Fruit fly (Drosophila melanogaster): Measurements from ENCODE around the gene Spn77Bc.

The Spn77Bc gene

dm6 chr3L:20309758-20310733, 32.4 kb upstream of the Spn77Bc start (continued):
- TF ChIP-seq al (GFP tag; IDR thresholded peaks at IDR 0.05) (no peak), CoRest (tag; optimal IDR thresholded peaks at IDR 0.05) (peak; percentile 70), psq (GFP tag; optimal IDR thresholded peaks at IDR 0.05) (peak; percentile 26), CG17359 (tag; optimal IDR thresholded peaks at IDR 0.05) (peak; percentile 18), CG3995 (GFP tag; optimal IDR thresholded peaks at IDR 0.05) (peak; percentile 55), D19B (GFP tag; optimal IDR thresholded peaks at IDR 0.05) (no peak), kni (GFP tag; optimal IDR thresholded peaks at IDR 0.05) (peak; percentile 22), CG9215 (GFP tag; IDR thresholded peaks at IDR 0.05) (no peak), dm (GFP tag; optimal IDR thresholded peaks at IDR 0.05) (peak; percentile 30), CG10267 (tag; optimal IDR thresholded peaks at IDR 0.05) (peak; percentile 99), Max (GFP tag; optimal IDR thresholded peaks at IDR 0.05) (peak; percentile 19), Camta (GFP tag; optimal IDR thresholded peaks at IDR 0.05) (peak; percentile 23), bbx (GFP tag; IDR thresholded peaks at IDR 0.05; ENCODE audit: partially characterized antibody) (peak; percentile 89), CG3407 (GFP tag; optimal IDR thresholded peaks at IDR 0.05) (no peak), Myb (GFP tag; optimal IDR thresholded peaks at IDR 0.05) (peak; percentile 100), CG17361 (GFP tag; IDR thresholded peaks at IDR 0.05) (0 out of 3 replicates have a peak, but pooled peaks have one; percentile 33), Ets65A (GFP tag) (peak; percentile 95), trem (tag; optimal IDR thresholded peaks at IDR 0.05) (peak; percentile 81), Mes4 (GFP tag; optimal IDR thresholded peaks at IDR 0.05) (no peak), CG13296 (GFP tag; optimal IDR thresholded peaks at IDR 0.05) (no peak), CG6272 (GFP tag; IDR thresholded peaks at IDR 0.05) (no peak), Scr (GFP tag; IDR thresholded peaks at IDR 0.05; ENCODE audit: partially characterized antibody) (peak; percentile 88), az2 (GFP tag; optimal IDR thresholded peaks at IDR 0.05) (peak; percentile 12), CG14441 (GFP tag; IDR thresholded peaks at IDR 0.05) (peak; percentile 30; the same call in 1 of the 2 replicates), pnt (GFP tag; optimal IDR thresholded peaks at IDR 0.05) (no peak), stc (GFP tag; IDR thresholded peaks at IDR 0.05) (no peak), Blimp-1 (GFP tag; optimal IDR thresholded peaks at IDR 0.05) (no peak), CG16815 (GFP tag; optimal IDR thresholded peaks at IDR 0.05) (no peak), gcm (GFP tag; optimal IDR thresholded peaks at IDR 0.05) (peak; percentile 36), Doc3 (GFP tag; IDR thresholded peaks at IDR 0.05; ENCODE audit: partially characterized antibody) (peak; percentile 80), tx (GFP tag; optimal IDR thresholded peaks at IDR 0.05) (peak; percentile 53), CG14014 (GFP tag; IDR thresholded peaks at IDR 0.05) (0 out of 2 replicates have a peak, but pooled peaks have one; percentile 14), Nf-YC (tag; optimal IDR thresholded peaks at IDR 0.05) (peak; percentile 15), Six4 (GFP tag; optimal IDR thresholded peaks at IDR 0.05) (peak; percentile 10), CG2116 (GFP tag; optimal IDR thresholded peaks at IDR 0.05) (peak; percentile 58), Dll (GFP tag; IDR thresholded peaks at IDR 0.05; ENCODE audit: partially characterized antibody) (peak; percentile 83), CG30403 (GFP tag; optimal IDR thresholded peaks at IDR 0.05) (peak; percentile 54), ap (GFP tag; IDR thresholded peaks at IDR 0.05) (no peak), ase (GFP tag; IDR thresholded peaks at IDR 0.05) (no peak), Ets97D (GFP tag; optimal IDR thresholded peaks at IDR 0.05) (peak; percentile 87), Sin3A (optimal IDR thresholded peaks at IDR 0.05) (peak; percentile 92), ro (GFP tag; IDR thresholded peaks at IDR 0.05) (no peak), phol (tag; optimal IDR thresholded peaks at IDR 0.05) (peak; percentile 63), tio (GFP tag; optimal IDR thresholded peaks at IDR 0.05) (no peak), CG13894 (tag; optimal IDR thresholded peaks at IDR 0.05) (peak; percentile 26), Hr3 (GFP tag; optimal IDR thresholded peaks at IDR 0.05) (peak; percentile 43), dati (GFP tag; IDR thresholded peaks at IDR 0.05) (no peak), Dek (tag; optimal IDR thresholded peaks at IDR 0.05) (peak; percentile 21), crp (GFP tag; optimal IDR thresholded peaks at IDR 0.05) (peak in 1 of 2 experiments; percentile 46)
